Worm (Caenorhabditis elegans): ENCODE results near the gene nhr-155.

- no peak for TF ChIP-seq him-1 (tag; optimal IDR thresholded peaks at IDR 0.05)
- no peak for TF ChIP-seq dao-5 (tag; optimal IDR thresholded peaks at IDR 0.05)
- no peak for TF ChIP-seq W03F9.2 (tag; optimal IDR thresholded peaks at IDR 0.05)
Observed at ce11 chrV:552406-552805, 13.1 kb downstream of the nhr-155 start.

Data from whole organism, L4/young adult.